Worm (Caenorhabditis elegans): ENCODE measurements around the gene C17C3.24.

C17C3.24 gene

DNA sequence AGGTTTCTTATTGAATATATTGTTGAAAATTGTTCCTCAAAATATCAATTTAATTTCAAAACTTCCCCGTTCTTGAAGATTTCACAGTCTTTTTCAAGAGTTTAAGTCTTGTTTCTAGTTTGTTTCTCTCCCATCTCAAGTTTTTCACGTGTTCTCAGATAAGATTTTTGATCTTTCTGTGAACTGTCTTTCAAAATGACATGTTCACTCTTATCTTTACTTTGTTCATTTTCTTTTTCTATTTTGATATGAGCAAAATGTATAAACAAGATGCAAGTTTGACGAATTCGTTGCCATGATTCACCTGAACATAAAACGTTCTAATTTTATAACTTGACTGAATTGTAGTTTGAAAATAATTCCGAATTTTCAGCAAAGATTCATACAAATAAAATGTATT is 13.2 kb upstream of the C17C3.24 start (continued):
- TF ChIP-seq efl-1 (GFP tag; optimal IDR thresholded peaks at IDR 0.05) = no peak

DNA sequence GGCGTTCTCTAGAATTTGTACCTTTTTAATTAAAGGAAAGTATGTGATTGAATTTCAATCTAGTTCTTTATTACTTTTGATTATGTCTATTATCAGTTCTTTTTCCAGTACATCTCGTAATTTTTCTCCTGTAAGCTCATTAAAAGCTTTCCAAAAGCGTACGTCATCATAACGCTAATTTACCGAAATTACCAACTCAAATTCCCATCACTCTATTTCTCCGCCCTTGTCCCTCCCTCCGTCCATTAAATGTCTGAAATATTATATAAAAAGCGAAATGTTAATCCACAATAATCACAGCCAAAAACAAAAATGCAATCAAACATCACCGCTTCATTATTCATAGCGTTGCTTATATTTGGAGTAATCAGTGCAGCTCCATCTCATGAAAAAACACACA is 12.7 kb upstream of the C17C3.24 start, which contains the start of gene ins-12:
TSS of gene ins-12 (plus strand) at position 301 of the 400 bp plus-strand sequence.
- TF ChIP-seq lsy-27 (tag; optimal IDR thresholded peaks at IDR 0.05; ENCODE audit: borderline replicate concordance, insufficient read depth) (no peak), mcd-1 (GFP tag; IDR thresholded peaks at IDR 0.05) (no peak), rcor-1 (GFP tag; IDR thresholded peaks at IDR 0.05) (no peak), tbx-9 (tag; optimal IDR thresholded peaks at IDR 0.05; ENCODE audit: borderline replicate concordance) (no peak), ztf-18 (tag; optimal IDR thresholded peaks at IDR 0.05) (no peak), lag-1 (GFP tag; IDR thresholded peaks at IDR 0.05) (no peak), lsl-1 (GFP tag; optimal IDR thresholded peaks at IDR 0.05) (no peak), attf-6 (GFP tag; IDR thresholded peaks at IDR 0.05) (no peak), hmg-20 (GFP tag; IDR thresholded peaks at IDR 0.05) (no peak), nfya-1 (tag; optimal IDR thresholded peaks at IDR 0.05; ENCODE audit: borderline replicate concordance, insufficient read depth) (no peak), die-1 (tag; optimal IDR thresholded peaks at IDR 0.05) (no peak), unc-130 (GFP tag; optimal IDR thresholded peaks at IDR 0.05) (no peak), akir-1 (GFP tag; optimal IDR thresholded peaks at IDR 0.05) (no peak), pbrm-1 (GFP tag; IDR thresholded peaks at IDR 0.05) (no peak), somi-1 (GFP tag; optimal IDR thresholded peaks at IDR 0.05) (no peak), hsf-1 (GFP tag; IDR thresholded peaks at IDR 0.05) (no peak), sdz-38 (tag; optimal IDR thresholded peaks at IDR 0.05) (no peak), lin-26 (GFP tag; IDR thresholded peaks at IDR 0.05) (no peak), ztf-26 (tag; optimal IDR thresholded peaks at IDR 0.05) (no peak), nhr-27 (tag; optimal IDR thresholded peaks at IDR 0.05) (no peak)

DNA sequence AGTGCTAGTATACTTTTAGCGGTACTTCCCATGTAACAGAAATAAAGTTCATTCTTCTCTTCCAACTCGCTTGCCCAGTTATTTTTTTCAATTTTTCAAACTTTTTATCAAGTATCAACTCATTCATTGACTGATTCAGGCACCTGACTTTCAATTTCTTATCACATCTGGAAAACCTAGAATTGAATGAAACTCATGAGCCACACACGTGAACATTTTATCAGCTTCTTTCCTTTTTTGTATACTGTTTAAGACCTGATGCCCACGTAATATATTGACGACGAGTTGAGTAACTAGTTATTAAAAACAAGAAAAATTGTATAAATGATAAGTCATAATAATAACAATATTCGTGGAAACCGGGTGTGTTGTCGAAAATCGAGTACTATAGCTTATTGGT is 11.9 kb upstream of the C17C3.24 start:
- TF ChIP-seq nhr-80 (tag; optimal IDR thresholded peaks at IDR 0.05) (peak; percentile 2), K12H6.12 (tag; optimal IDR thresholded peaks at IDR 0.05) (no peak)

DNA sequence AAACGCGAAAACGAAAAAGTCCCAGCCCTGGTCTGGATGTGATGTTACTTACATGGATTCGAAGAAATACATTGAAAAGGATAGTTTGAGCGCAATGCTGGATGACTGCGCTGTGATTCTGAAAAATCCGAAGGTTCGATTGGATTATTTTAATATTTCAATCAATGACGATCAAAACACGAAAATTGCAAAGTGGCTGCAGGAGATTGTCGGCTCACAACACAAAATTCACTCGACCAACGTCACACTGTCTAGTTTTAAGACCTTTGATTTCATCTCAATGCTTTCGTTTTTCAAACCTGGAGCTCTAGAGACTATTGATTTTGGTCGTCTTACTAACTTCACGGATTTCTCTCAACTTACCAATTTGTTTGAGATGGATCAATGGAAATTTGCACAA is 9.9 kb upstream of the C17C3.24 start, which contains the start of gene C17C3.5:
TSS of gene C17C3.5 (plus strand) at position 301 of the 400 bp plus-strand sequence.
- TF ChIP-seq egl-44 (GFP tag; IDR thresholded peaks at IDR 0.05) (no peak), tbx-9 (tag; optimal IDR thresholded peaks at IDR 0.05; ENCODE audit: borderline replicate concordance) (no peak), cebp-1 (GFP tag; IDR thresholded peaks at IDR 0.05) (no peak), cebp-1 (tag; optimal IDR thresholded peaks at IDR 0.05) (no peak), nhr-90 (tag; optimal IDR thresholded peaks at IDR 0.05) (no peak)

DNA sequence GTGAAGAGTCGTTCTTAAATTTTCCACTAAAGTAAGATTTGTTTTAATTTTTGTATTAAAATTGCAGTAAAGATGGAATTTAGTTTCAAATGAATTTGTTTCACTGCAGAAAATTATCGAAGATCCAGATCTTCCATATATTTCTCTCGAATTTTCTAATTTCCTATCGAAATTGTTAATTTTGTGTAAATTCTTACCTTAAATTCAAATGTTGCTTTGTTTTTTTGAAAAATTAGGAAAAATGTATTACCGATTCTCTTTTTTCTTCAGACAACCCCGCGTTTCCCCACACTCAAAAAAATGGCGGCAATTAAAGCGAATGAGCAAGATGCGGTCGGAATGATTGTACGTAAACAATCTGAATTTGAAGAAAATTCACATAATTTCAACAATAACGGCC is 8.2 kb upstream of the C17C3.24 start, which contains the start of gene C17C3.6:
TSS of gene C17C3.6 (plus strand) at position 301 of the 400 bp plus-strand sequence.
- TF ChIP-seq Y53F4B.3 (GFP tag; IDR thresholded peaks at IDR 0.05) (no peak), lin-26 (GFP tag; IDR thresholded peaks at IDR 0.05) (no peak), ztf-25 (GFP tag; IDR thresholded peaks at IDR 0.05) (no peak), hrde-1 (tag; optimal IDR thresholded peaks at IDR 0.05; ENCODE audit: borderline replicate concordance) (no peak), B0019.2 (GFP tag; conservative IDR thresholded peaks at IDR 0.05) (no peak), D2030.7 (GFP tag; IDR thresholded peaks at IDR 0.05) (no peak), lin-40 (tag; optimal IDR thresholded peaks at IDR 0.05) (no peak), xnd-1 (tag; optimal IDR thresholded peaks at IDR 0.05) (no peak), F57C9.4 (tag; optimal IDR thresholded peaks at IDR 0.05) (no peak), lsl-1 (GFP tag; optimal IDR thresholded peaks at IDR 0.05) (no peak), B0336.3 (GFP tag; IDR thresholded peaks at IDR 0.05) (no peak), egl-44 (GFP tag; IDR thresholded peaks at IDR 0.05) (no peak), let-526 (GFP tag; IDR thresholded peaks at IDR 0.05) (no peak), Y79H2A.3 (GFP tag; conservative IDR thresholded peaks at IDR 0.05) (no peak), nhr-90 (tag; optimal IDR thresholded peaks at IDR 0.05) (no peak), rpc-1 (optimal IDR thresholded peaks at IDR 0.05) (no peak), rpc-1 (tag; optimal IDR thresholded peaks at IDR 0.05) (no peak)

Measured in whole organism, young adult.